Worm (Caenorhabditis elegans) whole organism, young adult: ENCODE measurements around the gene klp-6.

Experiments used
- B0019.2 ChIP-seq: fragments of 200-800 bp; sonication (Bioruptor generic); conservative IDR thresholded peaks from 2 replicates; pipeline ENCODE4 v1.3.6; 2022; ENCODE audit warnings: missing genetic modification reagents, missing genetic modification characterization, missing compliant biosample characterization
- B0261.1 ChIP-seq: sonication (generic microtip); optimal IDR thresholded peaks from 2 replicates; lab custom pipeline; 2016; ENCODE audit warnings: mild to moderate bottlenecking, missing genetic modification characterization, moderate library complexity, missing compliant biosample characterization
- C06A6.2 ChIP-seq: fragments of 200-800 bp; sonication (Bioruptor generic); conservative IDR thresholded peaks from 2 replicates; pipeline ENCODE4 v1.3.6; 2022; ENCODE audit warnings: missing genetic modification characterization, missing compliant biosample characterization
- C17E4.6 ChIP-seq: fragments of 200-800 bp; sonication (Bioruptor generic); IDR thresholded peaks from 2 replicates; pipeline ENCODE4 v1.3.6; 2022; ENCODE audit warnings: missing genetic modification reagents, missing genetic modification characterization, missing compliant biosample characterization
- F10E7.11 ChIP-seq: sonication (generic microtip); optimal IDR thresholded peaks from 2 replicates; lab custom pipeline; 2017; ENCODE audit warnings: mild to moderate bottlenecking, missing genetic modification characterization, moderate library complexity, missing compliant biosample characterization
- F33H1.4 ChIP-seq: fragments of 200-800 bp; sonication (Bioruptor generic); IDR thresholded peaks from 2 replicates; pipeline ENCODE4 v1.3.6; 2022; ENCODE audit warnings: missing genetic modification reagents, missing genetic modification characterization, missing compliant biosample characterization
- F52B5.7 ChIP-seq: sonication (generic microtip); optimal IDR thresholded peaks from 2 replicates; lab custom pipeline; 2016; ENCODE audit warnings: mild to moderate bottlenecking, missing genetic modification characterization, missing compliant biosample characterization
- K11D2.4 ChIP-seq: fragments of 200-800 bp; sonication (Bioruptor generic); IDR thresholded peaks from 2 replicates; pipeline ENCODE4 v1.3.6; 2022; ENCODE audit warnings: missing genetic modification reagents, missing genetic modification characterization, missing compliant biosample characterization
- T07F8.4 ChIP-seq: sonication (generic microtip); optimal IDR thresholded peaks from 2 replicates; lab custom pipeline; 2016; ENCODE audit warnings: mild to moderate bottlenecking, missing genetic modification characterization, moderate library complexity, missing compliant biosample characterization
- Y53F4B.3 ChIP-seq: fragments of 200-800 bp; sonication (Bioruptor generic); IDR thresholded peaks from 2 replicates; pipeline ENCODE4 v1.3.6; 2022; ENCODE audit warnings: missing genetic modification reagents, missing genetic modification characterization, missing compliant biosample characterization
- aptf-3 ChIP-seq: fragments of 200-800 bp; sonication (Bioruptor generic); IDR thresholded peaks from 2 replicates; pipeline ENCODE4 v1.3.6; 2022; ENCODE audit warnings: missing genetic modification characterization, missing compliant biosample characterization
- athp-1 ChIP-seq: sonication (generic microtip); optimal IDR thresholded peaks from 2 replicates; lab custom pipeline; 2017; ENCODE audit warnings: mild to moderate bottlenecking, missing genetic modification characterization, missing compliant biosample characterization
- attf-3 ChIP-seq: fragments of 200-800 bp; sonication (Bioruptor generic); conservative IDR thresholded peaks from 2 replicates; pipeline ENCODE4 v1.3.6; 2022; ENCODE audit warnings: missing genetic modification reagents, missing genetic modification characterization, missing compliant biosample characterization
- attf-5 ChIP-seq: fragments of 200-800 bp; sonication (Bioruptor generic); optimal IDR thresholded peaks from 2 replicates; lab custom pipeline; 2018; ENCODE audit warnings: mild to moderate bottlenecking, missing genetic modification characterization, missing compliant biosample characterization
- cebp-1 ChIP-seq, 2 experiments: fragments of 200-800 bp in 1 of 2; sonication (Bioruptor generic) in 1 of 2; sonication (generic microtip) in 1 of 2; IDR thresholded peaks in 1 of 2; optimal IDR thresholded peaks in 1 of 2; 2 replicates each; pipeline versions ENCODE4 v1.3.6 to Lab custom; 2017 to 2022; ENCODE audit warnings: missing compliant biosample characterization in 2 of 2, missing genetic modification characterization in 2 of 2, mild to moderate bottlenecking in 1 of 2, missing genetic modification reagents in 1 of 2, moderate library complexity in 1 of 2
- cebp-2 ChIP-seq: fragments of 200-800 bp; sonication (Bioruptor generic); IDR thresholded peaks from 2 replicates; pipeline ENCODE4 v1.3.6; 2022; ENCODE audit warnings: missing genetic modification characterization, missing compliant biosample characterization
- ceh-27 ChIP-seq: fragments of 200-800 bp; sonication (Bioruptor generic); optimal IDR thresholded peaks from 2 replicates; lab custom pipeline; 2018; ENCODE audit warnings: mild to moderate bottlenecking, missing genetic modification characterization, moderate library complexity, missing compliant biosample characterization
- ceh-79 ChIP-seq: sonication (generic microtip); optimal IDR thresholded peaks from 2 replicates; lab custom pipeline; 2017; ENCODE audit warnings: mild to moderate bottlenecking, missing genetic modification characterization, missing compliant biosample characterization
- egl-18 ChIP-seq: fragments of 200-800 bp; sonication (Bioruptor generic); IDR thresholded peaks from 2 replicates; pipeline ENCODE4 v1.3.6; 2022; ENCODE audit warnings: missing genetic modification reagents, missing genetic modification characterization, missing compliant biosample characterization
- egrh-3 ChIP-seq: fragments of 200-800 bp; sonication (Bioruptor generic); IDR thresholded peaks from 2 replicates; pipeline ENCODE4 v1.3.6; 2022; ENCODE audit warnings: missing genetic modification reagents, missing genetic modification characterization, missing compliant biosample characterization
- ekl-4 ChIP-seq: fragments of 200-800 bp; sonication (Bioruptor generic); IDR thresholded peaks from 2 replicates; pipeline ENCODE4 v1.3.6; 2022; ENCODE audit warnings: missing genetic modification reagents, missing genetic modification characterization, missing compliant biosample characterization
- him-1 ChIP-seq: sonication (generic microtip); optimal IDR thresholded peaks from 2 replicates; lab custom pipeline; 2016; ENCODE audit warnings: missing genotype, missing genetic modification reagents, missing genetic modification characterization, missing compliant biosample characterization
- hmg-1.2 ChIP-seq: fragments of 200-800 bp; sonication (Bioruptor generic); IDR thresholded peaks from 2 replicates; pipeline ENCODE4 v1.3.6; 2022; ENCODE audit warnings: missing genetic modification reagents, missing genetic modification characterization, missing compliant biosample characterization
- hmg-20 ChIP-seq: fragments of 200-800 bp; sonication (Bioruptor generic); IDR thresholded peaks from 2 replicates; pipeline ENCODE4 v1.3.6; 2022; ENCODE audit warnings: missing genetic modification reagents, missing genetic modification characterization, missing compliant biosample characterization
- let-526 ChIP-seq: fragments of 200-800 bp; sonication (Bioruptor generic); IDR thresholded peaks from 2 replicates; pipeline ENCODE4 v1.3.6; 2022; ENCODE audit warnings: missing genetic modification reagents, missing genetic modification characterization, missing compliant biosample characterization
- lin-35 ChIP-seq, 3 experiments: fragments of 150-350 bp in 2 of 3; sonication (generic microtip) in 1 of 3; optimal IDR thresholded peaks; 2 replicates each; lab custom pipeline; 2014 to 2018; ENCODE audit warnings: missing biosample characterization in 3 of 3, missing genetic modification characterization in 3 of 3, missing genetic modification reagents in 3 of 3
- lin-40 ChIP-seq: sonication (generic microtip); optimal IDR thresholded peaks from 2 replicates; lab custom pipeline; 2016; ENCODE audit warnings: missing genetic modification characterization, mild to moderate bottlenecking, missing compliant biosample characterization, missing genotype, missing genetic modification reagents
- lin-54 ChIP-seq: fragments of 200-800 bp; sonication (Bioruptor generic); optimal IDR thresholded peaks from 2 replicates; lab custom pipeline; 2018; ENCODE audit warnings: mild to moderate bottlenecking, missing genetic modification characterization, missing compliant biosample characterization
- lir-1 ChIP-seq: fragments of 200-800 bp; sonication (Bioruptor generic); conservative IDR thresholded peaks from 2 replicates; pipeline ENCODE4 v1.3.6; 2022; ENCODE audit warnings: missing genetic modification reagents, missing genetic modification characterization, missing compliant biosample characterization
- lsy-27 ChIP-seq: sonication (generic microtip); optimal IDR thresholded peaks from 2 replicates; lab custom pipeline; 2017; ENCODE audit warnings: missing genetic modification characterization, mild to moderate bottlenecking, missing compliant biosample characterization, antibody characterized with exemption, missing genotype, borderline replicate concordance; ENCODE audit not compliant: insufficient read depth
- madf-6 ChIP-seq: fragments of 200-800 bp; sonication (Bioruptor generic); IDR thresholded peaks from 2 replicates; pipeline ENCODE4 v1.3.6; 2022; ENCODE audit warnings: missing genetic modification reagents, missing genetic modification characterization, missing compliant biosample characterization
- mel-28 ChIP-seq: sonication (generic microtip); optimal IDR thresholded peaks from 2 replicates; lab custom pipeline; 2016; ENCODE audit warnings: borderline replicate concordance, mild to moderate bottlenecking, missing genetic modification characterization, missing compliant biosample characterization
- mxl-1 ChIP-seq: sonication (generic microtip); optimal IDR thresholded peaks from 2 replicates; lab custom pipeline; 2016; ENCODE audit warnings: missing genetic modification characterization, missing compliant biosample characterization
- nfya-1 ChIP-seq: sonication (generic microtip); optimal IDR thresholded peaks from 2 replicates; lab custom pipeline; 2017; ENCODE audit warnings: antibody characterized with exemption, missing compliant biosample characterization, missing genetic modification characterization, borderline replicate concordance; ENCODE audit not compliant: insufficient read depth
- nhr-120 ChIP-seq: fragments of 200-800 bp; sonication (Bioruptor generic); IDR thresholded peaks from 2 replicates; pipeline ENCODE4 v1.3.6; 2022; ENCODE audit warnings: missing genetic modification characterization, missing compliant biosample characterization
- nhr-179 ChIP-seq: sonication (generic microtip); optimal IDR thresholded peaks from 2 replicates; lab custom pipeline; 2016; ENCODE audit warnings: mild to moderate bottlenecking, missing genetic modification characterization, missing compliant biosample characterization
- nhr-90 ChIP-seq: sonication (generic microtip); optimal IDR thresholded peaks from 2 replicates; lab custom pipeline; 2016; ENCODE audit warnings: missing genotype, mild to moderate bottlenecking, missing genetic modification characterization, missing compliant biosample characterization
- pha-4 ChIP-seq: fragments of 150-350 bp; sonication (generic microtip); optimal IDR thresholded peaks from 2 replicates; lab custom pipeline; 2014; ENCODE audit warnings: missing biosample characterization, missing genetic modification reagents, missing genetic modification characterization
- repo-1 ChIP-seq: sonication (generic microtip); optimal IDR thresholded peaks from 2 replicates; lab custom pipeline; 2017; ENCODE audit warnings: mild to moderate bottlenecking, missing genetic modification characterization, missing compliant biosample characterization
- snpc-1.3 ChIP-seq: sonication (generic microtip); optimal IDR thresholded peaks from 2 replicates; lab custom pipeline; 2017; ENCODE audit warnings: missing genetic modification characterization, mild to moderate bottlenecking, missing compliant biosample characterization, antibody characterized with exemption, moderate library complexity, missing genotype, missing genetic modification reagents; ENCODE audit not compliant: insufficient read depth
- snpc-3.4 ChIP-seq: sonication (generic microtip); optimal IDR thresholded peaks from 2 replicates; lab custom pipeline; 2017; ENCODE audit warnings: missing genetic modification characterization, mild to moderate bottlenecking, missing compliant biosample characterization, antibody characterized with exemption, moderate library complexity, missing genotype, missing genetic modification reagents
- snpc-4 ChIP-seq, 5 experiments: fragments of 150-350 bp in 1 of 5; sonication (generic microtip) in 4 of 5; optimal IDR thresholded peaks; 2 replicates each; lab custom pipeline; 2014 to 2018; ENCODE audit warnings: missing genetic modification characterization in 5 of 5, missing biosample characterization in 3 of 5, antibody characterized with exemption in 2 of 5, mild to moderate bottlenecking in 2 of 5, missing compliant biosample characterization in 2 of 5, missing genotype in 2 of 5, moderate library complexity in 2 of 5, missing genetic modification reagents in 1 of 5
- tbp1 ChIP-seq: fragments of 200-800 bp; sonication (Bioruptor generic); optimal IDR thresholded peaks from 2 replicates; lab custom pipeline; 2018; ENCODE audit warnings: mild to moderate bottlenecking, missing genetic modification characterization, missing compliant biosample characterization
- unc-62 ChIP-seq: fragments of 150-350 bp; optimal IDR thresholded peaks from 2 replicates; lab custom pipeline; 2014; ENCODE audit warnings: missing biosample characterization, missing genetic modification reagents, missing genetic modification characterization
- ztf-18 ChIP-seq: sonication (generic microtip); optimal IDR thresholded peaks from 2 replicates; lab custom pipeline; 2016; ENCODE audit warnings: missing genotype, mild to moderate bottlenecking, missing genetic modification characterization, missing compliant biosample characterization
- ztf-6 ChIP-seq: fragments of 200-800 bp; sonication (Bioruptor generic); IDR thresholded peaks from 2 replicates; pipeline ENCODE4 v1.3.6; 2022; ENCODE audit warnings: missing genetic modification reagents, missing genetic modification characterization, missing compliant biosample characterization

Gene klp-6

DNA sequence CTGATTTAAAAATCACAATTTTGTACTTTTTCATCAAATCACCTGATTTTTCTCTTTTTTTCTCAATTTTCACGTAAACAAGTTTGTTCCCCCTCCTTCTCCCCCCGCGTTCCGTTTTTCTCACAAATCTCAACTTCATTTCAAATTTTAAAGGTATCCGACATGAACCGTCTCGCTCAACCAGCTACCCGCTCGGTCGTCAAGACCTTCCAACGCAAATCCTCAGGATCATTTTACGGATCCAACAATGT lies 50.8 kb downstream of the klp-6 start, which contains the start of gene cox-6A:
Gene cox-6A, plus strand, starts transcription at position 152 of the 251 bp plus-strand sequence.
- TF ChIP-seq lsy-27 (no peak), nhr-120 (no peak), ceh-27 (GFP tag; lab: Kevin White, UChicago) (no peak), nfya-1 (tag; lab: Kevin White, UChicago) (no peak), K11D2.4 (GFP tag; lab: Robert Waterston, UW) (no peak), cebp-2 (GFP tag; lab: Robert Waterston, UW) (no peak), ztf-6 (GFP tag; lab: Robert Waterston, UW) (no peak), lir-1 (GFP tag; lab: Robert Waterston, UW) (no peak), C17E4.6 (GFP tag; lab: Robert Waterston, UW) (no peak), B0261.1 (tag; lab: Kevin White, UChicago) (no peak), lin-35 (GFP tag; optimal IDR thresholded peaks at IDR 0.05; lab: Kevin White, UChicago) (no peak), F33H1.4 (GFP tag; lab: Robert Waterston, UW) (no peak), lin-40 (tag; lab: Kevin White, UChicago) (no peak)

- TF ChIP-seq aptf-3 (GFP tag; lab: Robert Waterston, UW) (no peak), attf-5 (GFP tag; lab: Kevin White, UChicago) (peak; percentile 32), T07F8.4 (tag; lab: Kevin White, UChicago) (no peak), B0019.2 (no peak), F10E7.11 (no peak), lin-54 (peak; percentile 4), lin-40 (tag; lab: Kevin White, UChicago) (peak; percentile 38), him-1 (peak; percentile 7), mxl-1 (tag; lab: Kevin White, UChicago) (no peak), egl-18 (GFP tag; lab: Robert Waterston, UW) (no peak), snpc-4 (GFP tag; optimal IDR thresholded peaks at IDR 0.05; lab: Kevin White, UChicago) (no peak), snpc-4 (tag; optimal IDR thresholded peaks at IDR 0.05; lab: Kevin White, UChicago) (peak in 2 of 4 experiments; percentile 32 to 45), Y53F4B.3 (no peak), ztf-18 (no peak), cebp-1 (GFP tag; IDR thresholded peaks at IDR 0.05; lab: Robert Waterston, UW) (no peak), cebp-1 (tag; optimal IDR thresholded peaks at IDR 0.05; lab: Kevin White, UChicago) (no peak), hmg-1.2 (no peak), nhr-179 (tag; lab: Kevin White, UChicago) (no peak), mel-28 (tag; lab: Kevin White, UChicago) (no peak), unc-62 (GFP tag; lab: Kevin White, UChicago) (no peak), C06A6.2 (GFP tag; lab: Robert Waterston, UW) (no peak), nhr-90 (tag; lab: Kevin White, UChicago) (no peak), F52B5.7 (tag; lab: Kevin White, UChicago) (no peak), repo-1 (peak; percentile 30), madf-6 (GFP tag; lab: Robert Waterston, UW) (peak; percentile 25; the same call in 1 of the 2 replicates), pha-4 (tag; lab: Kevin White, UChicago) (no peak), snpc-1.3 (no peak), hmg-20 (no peak), athp-1 (no peak), ekl-4 (GFP tag; lab: Robert Waterston, UW) (0 out of 2 replicates have a peak, but pooled peaks have one; percentile 7), snpc-3.4 (tag; lab: Kevin White, UChicago) (no peak), lin-35 (GFP tag; optimal IDR thresholded peaks at IDR 0.05; lab: Kevin White, UChicago) (peak in 1 of 3 experiments; percentile 8), ceh-79 (no peak), tbp1 (GFP tag; lab: Kevin White, UChicago) (no peak), lsy-27 (no peak), egrh-3 (GFP tag; lab: Robert Waterston, UW) (no peak), attf-3 (no peak), let-526 (GFP tag; lab: Robert Waterston, UW) (no peak)
Measured at ce11 chrIII:5083304-5083703, 52.6 kb downstream of the klp-6 start.
